Fruit fly (Drosophila melanogaster): ENCODE data around the gene Lip1.

dm6 chr2L:10697992-10698391 is 3.4 kb downstream of the Lip1 start, which contains the start of gene CG7300:
- TF ChIP-seq Eip78C (GFP tag) (peak; percentile 81), CG7368 (GFP tag; optimal IDR thresholded peaks at IDR 0.05) (no peak), CG10669 (GFP tag; optimal IDR thresholded peaks at IDR 0.05) (no peak), svp (GFP tag) (peak; percentile 18), OdsH (GFP tag; optimal IDR thresholded peaks at IDR 0.05) (no peak), CG6854 (GFP tag; optimal IDR thresholded peaks at IDR 0.05) (no peak), CG34406 (GFP tag; optimal IDR thresholded peaks at IDR 0.05) (no peak), CG11762 (GFP tag; optimal IDR thresholded peaks at IDR 0.05; ENCODE audit: insufficient read depth) (no peak), CG16779 (tag; optimal IDR thresholded peaks at IDR 0.05) (no peak), topi (GFP tag; optimal IDR thresholded peaks at IDR 0.05) (no peak)
